Worm (Caenorhabditis elegans) whole organism, L4/young adult: ENCODE results near the gene nhr-54.

ENCODE experiments used
- W03F9.2 ChIP-seq: fragments of 150-350 bp; optimal IDR thresholded peaks from 2 replicates; lab custom pipeline; 2014; ENCODE audit warnings: missing biosample characterization, missing genetic modification characterization
- dao-5 ChIP-seq: sonication (generic microtip); optimal IDR thresholded peaks from 2 replicates; lab custom pipeline; 2016; ENCODE audit warnings: missing genotype, missing genetic modification characterization, moderate library complexity, missing compliant biosample characterization
- him-1 ChIP-seq: sonication (generic microtip); optimal IDR thresholded peaks from 2 replicates; lab custom pipeline; 2016; ENCODE audit warnings: missing genotype, missing genetic modification reagents, missing genetic modification characterization, missing compliant biosample characterization

The nhr-54 gene

ce11 chrV:16508667-16509066 lies 2.9 kb upstream of the nhr-54 start, which contains the start of gene srr-3:
TSS of gene srr-3 (minus strand) at chrV:16508767.
- TF ChIP-seq dao-5 (tag; lab: Kevin White, UChicago), result no peak
- TF ChIP-seq him-1 (tag; lab: Kevin White, UChicago), result no peak
- TF ChIP-seq W03F9.2 (tag; lab: Kevin White, UChicago), result no peak

ce11 chrV:16506650-16507049 lies 922 bp upstream of the nhr-54 start:
- no peak for TF ChIP-seq him-1 (tag; lab: Kevin White, UChicago)
- TF ChIP-seq W03F9.2 (tag; lab: Kevin White, UChicago), result no peak
- no peak for TF ChIP-seq dao-5 (tag; lab: Kevin White, UChicago)

ce11 chrV:16503164-16503563 lies 2.6 kb downstream of the nhr-54 start, which contains the start of gene F36D3.14:
TSS of gene F36D3.14 (minus strand) at chrV:16503264.
- no peak for TF ChIP-seq W03F9.2 (tag; lab: Kevin White, UChicago)

- TF ChIP-seq W03F9.2 (tag; lab: Kevin White, UChicago) (no peak), him-1 (tag; lab: Kevin White, UChicago) (no peak), dao-5 (tag; lab: Kevin White, UChicago) (no peak)
These were observed 6.7 kb downstream of the nhr-54 start, which contains the start of gene F36D3.1 for ce11 chrV:16499006-16499405. TSS of gene F36D3.1 (plus strand) at chrV:16499352.

ce11 chrV:16497504-16497903 lies 8.2 kb downstream of the nhr-54 start, which contains the start of gene srh-136:
TSS of gene srh-136 (minus strand) at chrV:16497596.
- TF ChIP-seq W03F9.2 (tag; lab: Kevin White, UChicago) (no peak), him-1 (tag; lab: Kevin White, UChicago) (no peak), dao-5 (tag; lab: Kevin White, UChicago) (no peak)

- TF ChIP-seq him-1 (tag; lab: Kevin White, UChicago), result no peak
- TF ChIP-seq dao-5 (tag; lab: Kevin White, UChicago), result no peak
- TF ChIP-seq W03F9.2 (tag; lab: Kevin White, UChicago), result no peak
These were observed 11.4 kb downstream of the nhr-54 start, which contains the start of gene comt-2 for ce11 chrV:16494359-16494758. TSS of gene comt-2 (minus strand) at chrV:16494489.

- no peak for TF ChIP-seq dao-5 (tag; lab: Kevin White, UChicago)
- no peak for TF ChIP-seq him-1 (tag; lab: Kevin White, UChicago)
- TF ChIP-seq W03F9.2 (tag; lab: Kevin White, UChicago), result no peak
These were observed 17.6 kb downstream of the nhr-54 start, which contains the start of gene sqst-4 for ce11 chrV:16488172-16488571. TSS of gene sqst-4 (plus strand) at chrV:16488472.

- TF ChIP-seq W03F9.2 (tag; lab: Kevin White, UChicago) (no peak), dao-5 (tag; lab: Kevin White, UChicago) (no peak), him-1 (tag; lab: Kevin White, UChicago) (no peak)
These were observed 18.3 kb downstream of the nhr-54 start, which contains the start of gene Y32B12A.5 for ce11 chrV:16487474-16487873. TSS of gene Y32B12A.5 (minus strand) at chrV:16487574.

- TF ChIP-seq W03F9.2 (tag; lab: Kevin White, UChicago) (no peak), him-1 (tag; lab: Kevin White, UChicago) (no peak), dao-5 (tag; lab: Kevin White, UChicago) (no peak)
These were observed 22.0 kb downstream of the nhr-54 start, which contains the start of gene srh-139 for ce11 chrV:16483681-16484080. TSS of gene srh-139 (plus strand) at chrV:16483981.

ce11 chrV:16483044-16483443 lies 22.7 kb downstream of the nhr-54 start, which contains the start of gene F57E7.2:
TSS of gene F57E7.2 (minus strand) at chrV:16483144.
- TF ChIP-seq him-1 (tag; lab: Kevin White, UChicago) (no peak), W03F9.2 (tag; lab: Kevin White, UChicago) (no peak), dao-5 (tag; lab: Kevin White, UChicago) (no peak)

ce11 chrV:16480919-16481630 lies 24.7 kb downstream of the nhr-54 start, which contains the start of the genes F57E7.4 and spig-6:
TSS of gene F57E7.4 (minus strand) at chrV:16481019.
TSS of gene spig-6 (plus strand) at chrV:16481580.
- TF ChIP-seq dao-5 (tag; lab: Kevin White, UChicago) (no peak), W03F9.2 (tag; lab: Kevin White, UChicago) (no peak), him-1 (tag; lab: Kevin White, UChicago) (no peak)

ce11 chrV:16479275-16479674 lies 26.5 kb downstream of the nhr-54 start, which contains the start of gene T08G3.11:
TSS of gene T08G3.11 (minus strand) at chrV:16479375.
- no peak for TF ChIP-seq W03F9.2 (tag; lab: Kevin White, UChicago)
- no peak for TF ChIP-seq him-1 (tag; lab: Kevin White, UChicago)
- TF ChIP-seq dao-5 (tag; lab: Kevin White, UChicago), result no peak

ce11 chrV:16471995-16472563 lies 33.6 kb downstream of the nhr-54 start, which contains the start of gene srw-35:
TSS of gene srw-35 (plus strand) at chrV:16472513.
- TF ChIP-seq him-1 (tag; lab: Kevin White, UChicago) (no peak), W03F9.2 (tag; lab: Kevin White, UChicago) (no peak), dao-5 (tag; lab: Kevin White, UChicago) (no peak)
